Worm (Caenorhabditis elegans) whole organism, midembryonic: ENCODE results near the gene Y56A3A.6.

Source experiments
- T22C8.4 ChIP-seq: fragments of 200-800 bp; sonication (Bioruptor generic); IDR thresholded peaks from 2 replicates; pipeline ENCODE4 v1.3.6; 2022; ENCODE audit warnings: missing genetic modification characterization, missing compliant biosample characterization
- cog-1 ChIP-seq: sonication (generic microtip); optimal IDR thresholded peaks from 2 replicates; lab custom pipeline; 2016; ENCODE audit warnings: missing genetic modification characterization, missing compliant biosample characterization
- flt-1 ChIP-seq: fragments of 200-800 bp; sonication (Bioruptor generic); IDR thresholded peaks from 2 replicates; pipeline ENCODE4 v1.3.6; 2022; ENCODE audit warnings: missing genetic modification characterization, missing compliant biosample characterization
- med-1 ChIP-seq: sonication (generic microtip); optimal IDR thresholded peaks from 2 replicates; lab custom pipeline; 2017; ENCODE audit warnings: missing genetic modification characterization, mild to moderate bottlenecking, missing compliant biosample characterization, antibody characterized with exemption, missing genetic modification reagents; ENCODE audit not compliant: insufficient read depth
- ref-1 ChIP-seq: fragments of 200-800 bp; sonication (Bioruptor generic); conservative IDR thresholded peaks from 2 replicates; pipeline ENCODE4 v1.3.6; 2022; ENCODE audit warnings: missing genetic modification reagents, missing genetic modification characterization, missing compliant biosample characterization
- ztf-29 ChIP-seq: fragments of 200-800 bp; sonication (Bioruptor generic); IDR thresholded peaks from 2 replicates; pipeline ENCODE4 v1.3.6; 2022; ENCODE audit warnings: missing genetic modification reagents, missing genetic modification characterization, missing compliant biosample characterization

ce11 chrIII:11829062-11829461 lies 49.5 kb downstream of the Y56A3A.6 start:
- TF ChIP-seq ref-1 (GFP tag; lab: Robert Waterston, UW) (no peak), T22C8.4 (no peak), cog-1 (tag; lab: Kevin White, UChicago) (no peak), flt-1 (GFP tag; lab: Robert Waterston, UW) (no peak), med-1 (GFP tag; lab: Kevin White, UChicago) (no peak), ztf-29 (GFP tag; lab: Robert Waterston, UW) (no peak)
